Fruit fly (Drosophila melanogaster) whole organism, embryonic: Measurements from ENCODE around the gene CG14229.

Source experiments
- ATbp ChIP-seq: fragments of 200-800 bp; sonication (Bioruptor generic); optimal IDR thresholded peaks from 2 replicates; lab custom pipeline; 2017; ENCODE audit warnings: missing biosample characterization, mild to moderate bottlenecking, missing genetic modification characterization, missing genetic modification reagents
- C15 ChIP-seq: fragments of 200-800 bp; sonication (Bioruptor generic); IDR thresholded peaks from 3 replicates; pipeline ENCODE4 v1.3.6; 2022; ENCODE audit warnings: missing biosample characterization, missing genetic modification characterization
- CG10959 ChIP-seq: fragments of 200-800 bp; sonication (Bioruptor generic); IDR thresholded peaks from 2 replicates; pipeline ENCODE4 v1.3.6; 2022; ENCODE audit warnings: missing biosample characterization, missing genetic modification characterization
- CG11247 ChIP-seq: fragments of 200-800 bp; sonication (Bioruptor generic); IDR thresholded peaks from 2 replicates; pipeline ENCODE4 v1.3.6; 2022; ENCODE audit warnings: missing biosample characterization, missing genetic modification characterization
- CG12299 ChIP-seq: fragments of 200-800 bp; sonication (Bioruptor generic); optimal IDR thresholded peaks from 2 replicates; lab custom pipeline; 2018; ENCODE audit warnings: missing biosample characterization, mild to moderate bottlenecking, missing genetic modification characterization
- CG14441 ChIP-seq: fragments of 200-800 bp; sonication (Bioruptor generic); IDR thresholded peaks from 2 replicates; pipeline ENCODE4 v1.3.6; 2022; ENCODE audit warnings: missing biosample characterization, missing genetic modification characterization
- CG14710 ChIP-seq: fragments of 200-800 bp; sonication (Bioruptor generic); optimal IDR thresholded peaks from 3 replicates; lab custom pipeline; 2019; ENCODE audit warnings: missing biosample characterization, mild to moderate bottlenecking, missing genetic modification characterization, moderate library complexity
- CG1602 ChIP-seq: fragments of 200-800 bp; sonication (Bioruptor generic); optimal IDR thresholded peaks from 3 replicates; lab custom pipeline; 2016; ENCODE audit warnings: missing biosample characterization, missing genetic modification characterization
- CG17328 ChIP-seq: fragments of 200-800 bp; sonication (Bioruptor generic); IDR thresholded peaks from 2 replicates; pipeline ENCODE4 v1.3.6; 2022; ENCODE audit warnings: missing biosample characterization, missing genetic modification characterization
- CG17802 ChIP-seq: fragments of 200-800 bp; sonication (Bioruptor generic); optimal IDR thresholded peaks from 2 replicates; lab custom pipeline; 2018; ENCODE audit warnings: missing biosample characterization, mild to moderate bottlenecking, missing genetic modification characterization, moderate library complexity
- CG2199 ChIP-seq: fragments of 200-800 bp; sonication (Bioruptor generic); IDR thresholded peaks from 3 replicates; pipeline ENCODE4 v1.3.6; 2022; ENCODE audit warnings: missing biosample characterization, missing genetic modification characterization
- CG32767 ChIP-seq: fragments of 200-800 bp; sonication (Bioruptor generic); IDR thresholded peaks from 2 replicates; pipeline ENCODE4 v1.3.6; 2022; ENCODE audit warnings: missing biosample characterization, missing genetic modification characterization
- CG33213 ChIP-seq: fragments of 200-800 bp; sonication (Bioruptor generic); optimal IDR thresholded peaks from 3 replicates; lab custom pipeline; 2016; ENCODE audit warnings: missing biosample characterization, missing genetic modification characterization
- CG3838 ChIP-seq: fragments of 200-800 bp; sonication (Bioruptor generic); optimal IDR thresholded peaks from 3 replicates; lab custom pipeline; 2016; ENCODE audit warnings: missing biosample characterization, missing genetic modification characterization
- CG3995 ChIP-seq: fragments of 200-800 bp; sonication (Bioruptor generic); optimal IDR thresholded peaks from 3 replicates; lab custom pipeline; 2016; ENCODE audit warnings: missing biosample characterization, missing genetic modification characterization
- CG4854 ChIP-seq: fragments of 200-800 bp; sonication (Bioruptor generic); optimal IDR thresholded peaks from 2 replicates; lab custom pipeline; 2016; ENCODE audit warnings: missing biosample characterization, missing genetic modification characterization, inconsistent platforms
- CG6654 ChIP-seq: fragments of 200-800 bp; sonication (Bioruptor generic); optimal IDR thresholded peaks from 2 replicates; lab custom pipeline; 2017; ENCODE audit warnings: missing biosample characterization, mild to moderate bottlenecking, missing genetic modification characterization
- CG6689 ChIP-seq: fragments of 200-800 bp; sonication (Bioruptor generic); IDR thresholded peaks from 2 replicates; pipeline ENCODE4 v1.3.6; 2022; ENCODE audit warnings: missing biosample characterization, missing genetic modification characterization
- CG7357 ChIP-seq: fragments of 200-800 bp; sonication (Bioruptor generic); IDR thresholded peaks from 3 replicates; pipeline ENCODE4 v1.3.6; 2022; ENCODE audit warnings: missing biosample characterization, missing genetic modification characterization
- CG7839 ChIP-seq: fragments of 200-800 bp; sonication (Bioruptor generic); optimal IDR thresholded peaks from 3 replicates; lab custom pipeline; 2018; ENCODE audit warnings: missing biosample characterization, mild to moderate bottlenecking, missing genetic modification characterization, moderate library complexity
- CG7928 ChIP-seq: fragments of 200-800 bp; sonication (Bioruptor generic); optimal IDR thresholded peaks from 2 replicates; lab custom pipeline; 2017; ENCODE audit warnings: missing biosample characterization, mild to moderate bottlenecking, missing genetic modification characterization
- CG7987 ChIP-seq: fragments of 200-800 bp; sonication (Bioruptor generic); optimal IDR thresholded peaks from 2 replicates; lab custom pipeline; 2018; ENCODE audit warnings: missing biosample characterization, mild to moderate bottlenecking, missing genetic modification characterization, moderate library complexity
- CG8290 ChIP-seq, 3 experiments: fragments of 200-800 bp; sonication (Bioruptor generic); optimal IDR thresholded peaks; 2 replicates each; lab custom pipeline; 2016 to 2019; ENCODE audit warnings: missing biosample characterization in 3 of 3, missing genetic modification characterization in 3 of 3, mild to moderate bottlenecking in 2 of 3, moderate library complexity in 1 of 3
- CG9727 ChIP-seq: fragments of 200-800 bp; sonication (Bioruptor generic); optimal IDR thresholded peaks from 3 replicates; lab custom pipeline; 2017; ENCODE audit warnings: missing biosample characterization, mild to moderate bottlenecking, missing genetic modification characterization
- Dll ChIP-seq: fragments of 200-800 bp; sonication (Bioruptor generic); IDR thresholded peaks from 4 replicates; pipeline ENCODE4 v1.3.6; 2022; ENCODE audit warnings: missing biosample characterization, missing genetic modification characterization; ENCODE audit not compliant: partially characterized antibody
- MTF-1 ChIP-seq: fragments of 200-800 bp; sonication (Bioruptor generic); optimal IDR thresholded peaks from 2 replicates; lab custom pipeline; 2018; ENCODE audit warnings: missing biosample characterization, mild to moderate bottlenecking, missing genetic modification characterization, borderline replicate concordance
- Mad ChIP-seq: fragments of 200-800 bp; sonication (Bioruptor generic); optimal IDR thresholded peaks from 2 replicates; lab custom pipeline; 2016; ENCODE audit warnings: missing biosample characterization, missing genetic modification characterization
- Med ChIP-seq: fragments of 200-800 bp; sonication (Bioruptor generic); peaks from one replicate; lab custom pipeline; 2016; ENCODE audit warnings: missing biosample characterization, missing genetic modification characterization, mild to moderate bottlenecking, inconsistent platforms, moderate library complexity
- Mrtf ChIP-seq: fragments of 200-800 bp; sonication (Bioruptor generic); IDR thresholded peaks from 3 replicates; pipeline ENCODE4 v1.3.6; 2022; ENCODE audit warnings: missing biosample characterization, missing genetic modification characterization
- Nf-YA ChIP-seq: fragments of 200-800 bp; sonication (Bioruptor generic); IDR thresholded peaks from 2 replicates; pipeline ENCODE4 v1.3.6; 2022; ENCODE audit warnings: missing biosample characterization, missing genetic modification characterization
- Pdp1 ChIP-seq, 2 experiments: fragments of 200-800 bp; sonication (Bioruptor generic); optimal IDR thresholded peaks; 3 replicates each; lab custom pipeline; 2016; ENCODE audit warnings: missing biosample characterization in 2 of 2, missing genetic modification characterization in 2 of 2, mild to moderate bottlenecking in 1 of 2, moderate library complexity in 1 of 2
- Trl ChIP-seq, 3 experiments: fragments of >200 bp in 2 of 3; fragments of 200-800 bp in 1 of 3; sonication (Bioruptor generic) in 1 of 3; optimal IDR thresholded peaks; 2 replicates in 1 of 3; 3 replicates in 2 of 3; lab custom pipeline; 2016 to 2017; ENCODE audit warnings: missing biosample characterization in 1 of 3, missing genetic modification characterization in 1 of 3
- Vsx1 ChIP-seq: fragments of 200-800 bp; sonication (Bioruptor generic); optimal IDR thresholded peaks from 2 replicates; lab custom pipeline; 2017; ENCODE audit warnings: missing biosample characterization, mild to moderate bottlenecking, missing genetic modification characterization, missing genetic modification reagents
- ac ChIP-seq: fragments of 200-800 bp; sonication (Bioruptor generic); optimal IDR thresholded peaks from 3 replicates; lab custom pipeline; 2017; ENCODE audit warnings: missing biosample characterization, mild to moderate bottlenecking, missing genetic modification characterization
- cad ChIP-seq: fragments of >200 bp; optimal IDR thresholded peaks from 2 replicates; lab custom pipeline; 2017; ENCODE audit warnings: missing biosample characterization, missing genetic modification characterization
- chm ChIP-seq: fragments of 200-800 bp; sonication (Bioruptor generic); IDR thresholded peaks from 2 replicates; pipeline ENCODE4 v1.3.6; 2022; ENCODE audit warnings: missing biosample characterization, missing genetic modification characterization
- chn ChIP-seq: fragments of 200-800 bp; sonication (Bioruptor generic); optimal IDR thresholded peaks from 2 replicates; lab custom pipeline; 2016; ENCODE audit warnings: missing biosample characterization, missing genetic modification characterization
- crol ChIP-seq: fragments of 200-800 bp; sonication (Bioruptor generic); IDR thresholded peaks from 2 replicates; pipeline ENCODE4 v1.3.6; 2022; ENCODE audit warnings: missing biosample characterization, missing genetic modification characterization
- dimm ChIP-seq: fragments of 200-800 bp; sonication (Bioruptor generic); IDR thresholded peaks from 2 replicates; pipeline ENCODE4 v1.3.6; 2022; ENCODE audit warnings: missing biosample characterization, missing genetic modification characterization
- dpn ChIP-seq, 2 experiments: fragments of 200-800 bp; sonication (Bioruptor generic); optimal IDR thresholded peaks; 3 replicates each; lab custom pipeline; 2016; ENCODE audit warnings: missing biosample characterization in 2 of 2, missing genetic modification characterization in 2 of 2
- en ChIP-seq: fragments of 200-800 bp; sonication (Bioruptor generic); optimal IDR thresholded peaks from 2 replicates; lab custom pipeline; 2016; ENCODE audit warnings: missing biosample characterization, missing genetic modification characterization
- lbe ChIP-seq: fragments of 200-800 bp; sonication (Bioruptor generic); optimal IDR thresholded peaks from 2 replicates; lab custom pipeline; 2016; ENCODE audit warnings: missing biosample characterization, mild to moderate bottlenecking, missing genetic modification characterization
- nau ChIP-seq: fragments of 200-800 bp; sonication (Bioruptor generic); optimal IDR thresholded peaks from 3 replicates; lab custom pipeline; 2017; ENCODE audit warnings: missing biosample characterization, mild to moderate bottlenecking, missing genetic modification characterization, missing genetic modification reagents
- ranshi ChIP-seq: fragments of 200-800 bp; sonication (Bioruptor generic); IDR thresholded peaks from 2 replicates; pipeline ENCODE4 v1.3.6; 2022; ENCODE audit warnings: missing biosample characterization, missing genetic modification characterization
- run ChIP-seq: fragments of 200-800 bp; sonication (Bioruptor generic); optimal IDR thresholded peaks from 3 replicates; lab custom pipeline; 2018; ENCODE audit warnings: missing biosample characterization, mild to moderate bottlenecking, missing genetic modification characterization
- shn ChIP-seq: fragments of 200-800 bp; sonication (Bioruptor generic); optimal IDR thresholded peaks from 3 replicates; lab custom pipeline; 2016; ENCODE audit warnings: missing biosample characterization, missing genetic modification characterization
- trem ChIP-seq: fragments of 200-800 bp; optimal IDR thresholded peaks from 3 replicates; lab custom pipeline; 2019; ENCODE audit warnings: missing biosample characterization, mild to moderate bottlenecking, missing genetic modification characterization, moderate library complexity
- unpg ChIP-seq: fragments of 200-800 bp; sonication (Bioruptor generic); optimal IDR thresholded peaks from 3 replicates; lab custom pipeline; 2018; ENCODE audit warnings: missing biosample characterization, mild to moderate bottlenecking, missing genetic modification characterization, moderate library complexity
- zf30C ChIP-seq: fragments of 200-800 bp; sonication (Bioruptor generic); optimal IDR thresholded peaks from 3 replicates; lab custom pipeline; 2018; ENCODE audit warnings: missing biosample characterization, mild to moderate bottlenecking, missing genetic modification characterization

CG14229 gene

DNA sequence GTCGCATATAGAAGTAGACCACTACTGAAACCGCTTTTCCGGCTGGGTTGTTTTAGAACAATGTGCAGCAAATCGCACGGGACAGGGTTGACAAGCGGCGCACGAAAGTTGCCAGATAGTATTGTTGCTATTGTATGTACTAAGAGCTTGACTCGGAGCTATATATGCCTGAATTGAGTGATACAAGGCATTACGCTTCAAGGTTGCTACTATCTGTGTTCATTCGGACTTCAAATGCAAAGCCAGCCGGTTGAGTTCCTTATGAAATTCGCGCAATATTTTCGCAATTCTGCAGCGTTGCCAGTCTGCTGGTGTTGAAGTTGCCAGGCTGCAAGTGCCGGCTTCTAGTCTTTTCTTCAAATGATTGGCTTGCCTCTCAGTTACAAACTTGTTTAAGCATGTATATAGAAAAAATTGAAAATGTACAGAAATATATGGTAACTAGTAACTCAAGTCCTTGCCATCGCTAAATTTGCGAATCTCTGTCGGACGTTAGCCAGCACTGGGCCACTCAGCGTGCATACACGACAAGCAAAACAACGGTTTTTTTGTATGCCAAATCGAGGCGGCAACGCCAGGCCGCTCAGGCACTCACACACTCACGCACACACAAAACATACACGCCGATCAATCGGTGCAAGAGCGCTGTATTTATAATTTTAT, 43.2 kb downstream of the CG14229 start, which contains the start of the genes Ranbp21 and Elys (continued):
- TF ChIP-seq Pdp1 (GFP tag; optimal IDR thresholded peaks at IDR 0.05; lab: Kevin White, UChicago) = peak; percentile 44 to 61
- TF ChIP-seq crol (GFP tag; lab: Robert Waterston, UW) = no peak
- no peak for TF ChIP-seq ac (GFP tag; lab: Kevin White, UChicago)
- peak; percentile 50 for TF ChIP-seq CG1602 (GFP tag; lab: Kevin White, UChicago)
- TF ChIP-seq chm (GFP tag; lab: Robert Waterston, UW) = no peak
- peak; percentile 31; the same call in 1 of the 4 replicates for TF ChIP-seq Dll (GFP tag; lab: Robert Waterston, UW)
- peak; percentile 69 to 70 for TF ChIP-seq dpn (GFP tag; optimal IDR thresholded peaks at IDR 0.05; lab: Kevin White, UChicago)
- TF ChIP-seq en (GFP tag; lab: Kevin White, UChicago) = no peak
- peak; percentile 91 for TF ChIP-seq Med (GFP tag; lab: Kevin White, UChicago)
- TF ChIP-seq unpg (GFP tag; lab: Kevin White, UChicago) = no peak
- no peak; the same call in 1 of the 2 replicates for TF ChIP-seq Nf-YA
- peak; percentile 20 for TF ChIP-seq CG17802 (tag; lab: Kevin White, UChicago)
- TF ChIP-seq Trl (optimal IDR thresholded peaks at IDR 0.05; lab: Kevin White, UChicago) = peak in 1 of 2 experiments; percentile 25
- TF ChIP-seq Trl (GFP tag; optimal IDR thresholded peaks at IDR 0.05; lab: Kevin White, UChicago) = peak; percentile 44
- TF ChIP-seq lbe (GFP tag; lab: Kevin White, UChicago) = no peak
- no peak for TF ChIP-seq MTF-1
- TF ChIP-seq Vsx1 = no peak
- TF ChIP-seq zf30C (GFP tag; lab: Kevin White, UChicago) = no peak
- no peak for TF ChIP-seq ATbp (GFP tag; lab: Kevin White, UChicago)
- no peak for TF ChIP-seq CG33213 (GFP tag; lab: Kevin White, UChicago)
- TF ChIP-seq CG14441 = peak; percentile 55; the same call in 1 of the 2 replicates
- TF ChIP-seq shn (GFP tag; lab: Kevin White, UChicago) = peak; percentile 65
- no peak for TF ChIP-seq CG32767 (GFP tag; lab: Robert Waterston, UW)
- TF ChIP-seq CG7987 = no peak
- no peak for TF ChIP-seq CG12299
- peak; percentile 33; the same call in 1 of the 2 replicates for TF ChIP-seq CG17328 (GFP tag; lab: Robert Waterston, UW)
- TF ChIP-seq Mad (GFP tag; lab: Kevin White, UChicago) = peak; percentile 62
- TF ChIP-seq CG7839 (tag; lab: Kevin White, UChicago) = no peak
- peak; percentile 59 for TF ChIP-seq chn (GFP tag; lab: Kevin White, UChicago)
- TF ChIP-seq CG4854 (GFP tag; lab: Kevin White, UChicago) = no peak
- TF ChIP-seq CG10959 (GFP tag; lab: Robert Waterston, UW) = peak; percentile 39; the same call in 1 of the 2 replicates
- peak; percentile 67; the same call in 1 of the 2 replicates for TF ChIP-seq ranshi (GFP tag; lab: Robert Waterston, UW)
- TF ChIP-seq CG7928 = no peak
- no peak for TF ChIP-seq CG2199
- peak; percentile 67 for TF ChIP-seq CG6689
- TF ChIP-seq dimm (GFP tag; lab: Robert Waterston, UW) = 0 out of 2 replicates have a peak, but pooled peaks have one; percentile 32
- no peak for TF ChIP-seq nau (GFP tag; lab: Kevin White, UChicago)
- peak; percentile 71 for TF ChIP-seq CG14710
- no peak for TF ChIP-seq cad (GFP tag; lab: Kevin White, UChicago)
- TF ChIP-seq run (tag; lab: Kevin White, UChicago) = no peak
- no peak for TF ChIP-seq Mrtf (GFP tag; lab: Robert Waterston, UW)
- peak; percentile 51 for TF ChIP-seq trem
- TF ChIP-seq CG8290 (GFP tag; optimal IDR thresholded peaks at IDR 0.05; lab: Kevin White, UChicago) = no peak
- peak in 1 of 2 experiments; percentile 27 for TF ChIP-seq CG8290 (tag; optimal IDR thresholded peaks at IDR 0.05; lab: Kevin White, UChicago)
- TF ChIP-seq CG6654 (GFP tag; lab: Kevin White, UChicago) = peak; percentile 7
- peak; percentile 59 for TF ChIP-seq CG9727 (GFP tag; lab: Kevin White, UChicago)
- TF ChIP-seq CG11247 (GFP tag; lab: Robert Waterston, UW) = peak; percentile 38; the same call in 1 of the 2 replicates
- TF ChIP-seq C15 (GFP tag; lab: Robert Waterston, UW) = no peak
- no peak for TF ChIP-seq CG3838
- no peak for TF ChIP-seq CG3995 (GFP tag; lab: Kevin White, UChicago)
- TF ChIP-seq CG7357 = peak; percentile 42; the same call in 1 of the 3 replicates
